Fruit fly (Drosophila melanogaster) whole organism, larva: ENCODE measurements around the gene CG3397.
"Not testable (repeated sequence)": the region's sequence is repeated elsewhere in the genome, so short reads cannot be mapped to it uniquely, and the experiment has no call there.

Source experiments
- noc ChIP-seq: fragments of 200-800 bp; sonication (Bioruptor generic); optimal IDR thresholded peaks from 3 replicates; lab custom pipeline; 2019; ENCODE audit warnings: missing biosample characterization, mild to moderate bottlenecking, missing genetic modification characterization, moderate library complexity

The CG3397 gene

dm6 chr3R:11956444-11956843 is 27.9 kb downstream of the CG3397 start, which contains the start of gene Hsp70Aa:
Gene Hsp70Aa (minus strand): TSS chr3R:11956544.
- TF ChIP-seq noc (tag; lab: Kevin White, UChicago) = not testable (repeated sequence)

dm6 chr3R:11949387-11950029 is 34.8 kb downstream of the CG3397 start, which contains the start of gene CG31211:
Gene CG31211 (plus strand): TSS chr3R:11949680.
- TF ChIP-seq noc (tag; lab: Kevin White, UChicago) = no peak

dm6 chr3R:11948903-11949358 is 35.4 kb downstream of the CG3397 start, which contains the start of gene Cad87A:
Gene Cad87A (minus strand): TSS chr3R:11949129.
- TF ChIP-seq noc (tag; lab: Kevin White, UChicago) = no peak

dm6 chr3R:11947959-11948358 is 36.4 kb downstream of the CG3397 start:
- TF ChIP-seq noc (tag; lab: Kevin White, UChicago) = no peak

- TF ChIP-seq noc (tag; lab: Kevin White, UChicago) = no peak
Measured at dm6 chr3R:11947079-11947869, 37.1 kb downstream of the CG3397 start.

- no peak for TF ChIP-seq noc (tag; lab: Kevin White, UChicago)
Measured at dm6 chr3R:11945450-11946317, 38.7 kb downstream of the CG3397 start.

dm6 chr3R:11941116-11941515 is 43.2 kb downstream of the CG3397 start:
- no peak for TF ChIP-seq noc (tag; lab: Kevin White, UChicago)

- TF ChIP-seq noc (tag; lab: Kevin White, UChicago) = no peak
Measured at dm6 chr3R:11937427-11938114, 46.8 kb downstream of the CG3397 start.

dm6 chr3R:11933903-11934302 is 50.4 kb downstream of the CG3397 start:
- TF ChIP-seq noc (tag; lab: Kevin White, UChicago) = no peak
